Worm (Caenorhabditis elegans) whole organism, L4/young adult: ENCODE measurements around the gene C50F4.12.

Experiments
- W03F9.2 ChIP-seq: fragments of 150-350 bp; optimal IDR thresholded peaks from 2 replicates; lab custom pipeline; 2014; ENCODE audit warnings: missing biosample characterization, missing genetic modification characterization
- dao-5 ChIP-seq: sonication (generic microtip); optimal IDR thresholded peaks from 2 replicates; lab custom pipeline; 2016; ENCODE audit warnings: missing genotype, missing genetic modification characterization, moderate library complexity, missing compliant biosample characterization
- him-1 ChIP-seq: sonication (generic microtip); optimal IDR thresholded peaks from 2 replicates; lab custom pipeline; 2016; ENCODE audit warnings: missing genotype, missing genetic modification reagents, missing genetic modification characterization, missing compliant biosample characterization

C50F4.12 gene

DNA sequence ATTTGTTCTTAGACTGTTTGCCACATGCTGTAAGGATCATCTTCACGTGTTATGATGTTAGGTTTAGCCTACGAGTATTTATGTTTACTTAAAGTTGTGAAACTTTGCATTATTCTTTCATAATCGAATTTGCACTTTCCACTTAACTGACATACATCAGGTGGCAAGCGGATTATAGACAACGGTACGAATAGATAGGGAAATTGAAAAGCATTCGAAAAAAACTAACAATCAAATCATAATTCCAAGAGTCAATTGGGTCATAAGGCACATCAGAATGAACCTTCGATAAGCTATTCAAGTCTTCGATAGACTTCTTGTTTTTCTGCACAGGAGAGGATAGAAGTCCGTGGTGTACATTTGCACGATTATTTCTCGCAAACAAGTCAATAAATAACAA is 47.1 kb downstream of the C50F4.12 start:
- TF ChIP-seq W03F9.2 (tag; lab: Kevin White, UChicago) (no peak), him-1 (tag; lab: Kevin White, UChicago) (no peak), dao-5 (tag; lab: Kevin White, UChicago) (no peak)

DNA sequence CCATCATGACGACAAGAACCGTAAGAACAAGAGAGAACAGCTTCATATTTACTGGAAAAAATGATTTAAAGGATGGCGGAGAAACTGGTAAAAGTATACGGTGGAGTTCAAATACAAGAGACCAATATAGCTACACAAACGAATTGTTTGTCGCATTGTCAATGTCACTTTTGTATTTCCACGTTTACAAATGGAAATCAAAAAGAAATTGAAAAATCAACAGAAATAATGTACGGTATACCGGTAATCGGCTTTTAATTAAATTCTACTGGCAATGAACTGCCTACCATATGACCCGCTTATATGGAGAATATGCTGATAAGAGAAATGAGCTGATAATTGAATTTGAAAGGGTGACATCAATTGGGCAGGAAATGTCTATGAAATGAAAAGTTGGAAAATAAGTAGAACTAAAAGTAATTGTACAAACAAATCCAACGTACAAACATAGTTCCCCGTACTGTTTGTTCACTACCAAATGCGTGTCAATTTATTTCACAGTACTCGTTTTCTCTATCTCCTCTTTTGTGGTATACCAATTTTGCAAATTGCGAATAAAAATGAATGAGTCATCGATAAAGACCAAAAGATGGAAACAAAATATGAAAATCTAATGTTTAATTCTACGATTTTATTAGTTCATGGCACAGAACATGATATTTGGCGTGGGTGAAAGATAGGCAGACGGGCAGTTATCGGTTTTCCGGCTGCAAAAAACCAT is 47.9 kb downstream of the C50F4.12 start, which contains the start of gene K06A4.7:
K06A4.7 (minus strand) TSS at position 51 of the 721 bp plus-strand sequence.
- TF ChIP-seq dao-5 (tag; lab: Kevin White, UChicago) (no peak), W03F9.2 (tag; lab: Kevin White, UChicago) (no peak), him-1 (tag; lab: Kevin White, UChicago) (no peak)

DNA sequence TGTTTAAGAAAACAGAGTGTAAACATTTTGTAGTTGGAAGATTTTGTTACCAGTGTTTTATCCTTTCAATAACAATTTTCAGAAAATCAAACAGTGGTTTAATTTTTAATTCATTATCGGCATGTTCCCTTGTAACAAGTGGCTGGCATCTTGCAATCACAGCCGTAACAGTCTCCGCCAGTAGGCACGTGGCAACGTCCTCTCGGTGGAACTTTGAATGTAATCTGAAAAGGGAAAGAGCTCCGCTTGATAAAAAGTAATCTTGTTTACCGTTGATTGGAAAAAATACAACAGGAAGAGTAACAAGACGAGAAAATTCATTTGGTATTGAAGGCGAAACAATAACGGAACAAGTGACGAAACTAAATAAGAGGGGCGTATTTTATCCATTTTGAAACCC is 50.1 kb downstream of the C50F4.12 start, which contains the start of gene K06A4.10:
K06A4.10 (minus strand) TSS at position 390 of the 400 bp plus-strand sequence.
- TF ChIP-seq him-1 (tag; lab: Kevin White, UChicago) (no peak), W03F9.2 (tag; lab: Kevin White, UChicago) (no peak), dao-5 (tag; lab: Kevin White, UChicago) (no peak)
